Fruit fly (Drosophila melanogaster): Measurements from ENCODE around the gene CG13251.

Gene CG13251

DNA sequence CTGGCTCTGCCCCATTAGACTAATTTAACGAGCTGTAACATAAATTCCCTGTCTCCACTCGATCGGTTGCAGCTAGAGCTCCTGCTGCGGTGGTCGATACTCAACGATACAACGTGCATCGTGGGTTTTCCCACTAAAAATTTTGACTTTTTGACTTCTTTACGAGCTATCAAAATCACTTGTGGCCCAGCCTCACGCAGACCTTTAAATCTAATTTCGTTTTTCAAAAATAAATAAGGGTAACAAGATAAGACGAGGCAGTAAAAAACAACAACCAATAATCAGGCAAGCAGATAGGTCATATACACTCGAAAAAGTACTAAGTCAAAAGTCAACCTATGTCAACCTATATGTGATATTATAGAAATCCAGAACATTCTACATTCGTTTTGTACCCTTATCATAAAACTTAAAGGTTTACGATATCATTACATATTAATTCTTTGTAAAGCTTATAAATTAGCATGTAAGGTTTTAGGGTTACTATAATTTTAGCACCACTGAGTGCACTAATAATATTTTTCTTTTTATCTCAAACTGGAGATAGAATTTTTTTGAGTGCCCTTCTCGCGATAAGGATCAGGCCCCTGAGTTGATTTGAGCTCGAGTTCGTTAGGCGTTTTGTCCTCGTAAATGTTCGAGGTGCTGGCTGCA is 50.3 kb downstream of the CG13251 start (continued):
- no peak for TF ChIP-seq so (GFP tag; IDR thresholded peaks at IDR 0.05)
- no peak for TF ChIP-seq ci (GFP tag; IDR thresholded peaks at IDR 0.05)
- peak; percentile 79 for TF ChIP-seq CG15696 (tag; optimal IDR thresholded peaks at IDR 0.05)
- TF ChIP-seq rib (GFP tag; IDR thresholded peaks at IDR 0.05) = no peak
- TF ChIP-seq sc (optimal IDR thresholded peaks at IDR 0.05) = no peak
- TF ChIP-seq sc (GFP tag; optimal IDR thresholded peaks at IDR 0.05) = no peak
- TF ChIP-seq pho (GFP tag; optimal IDR thresholded peaks at IDR 0.05) = no peak
- TF ChIP-seq CG6854 (GFP tag; optimal IDR thresholded peaks at IDR 0.05) = no peak
- no peak for TF ChIP-seq Vsx1 (GFP tag; optimal IDR thresholded peaks at IDR 0.05)
- no peak for TF ChIP-seq Eip74EF (GFP tag; optimal IDR thresholded peaks at IDR 0.05)
- no peak for TF ChIP-seq CG2199 (GFP tag; IDR thresholded peaks at IDR 0.05)
- no peak for TF ChIP-seq Hr39 (optimal IDR thresholded peaks at IDR 0.05)
- TF ChIP-seq CG14441 (GFP tag; IDR thresholded peaks at IDR 0.05) = no peak
- no peak for TF ChIP-seq CG6683 (GFP tag; optimal IDR thresholded peaks at IDR 0.05)
- TF ChIP-seq CG2116 (GFP tag; optimal IDR thresholded peaks at IDR 0.05) = no peak
- no peak for TF ChIP-seq CG12219 (GFP tag; optimal IDR thresholded peaks at IDR 0.05)
- no peak for TF ChIP-seq CG34422 (GFP tag; IDR thresholded peaks at IDR 0.05)
- TF ChIP-seq CG4617 (GFP tag; optimal IDR thresholded peaks at IDR 0.05; ENCODE audit: borderline replicate concordance) = no peak
- no peak for TF ChIP-seq pan (optimal IDR thresholded peaks at IDR 0.05)
- no peak for TF ChIP-seq pan (GFP tag; optimal IDR thresholded peaks at IDR 0.05 in 1 of 2, IDR thresholded peaks at IDR 0.05 in 1 of 2)
- TF ChIP-seq CG17361 (GFP tag; IDR thresholded peaks at IDR 0.05) = 0 out of 3 replicates have a peak, but pooled peaks have one; percentile 35
- TF ChIP-seq CG17359 (tag; optimal IDR thresholded peaks at IDR 0.05) = no peak
- TF ChIP-seq Doc2 (GFP tag; IDR thresholded peaks at IDR 0.05) = no peak
- no peak for TF ChIP-seq Doc3 (GFP tag; IDR thresholded peaks at IDR 0.05; ENCODE audit: partially characterized antibody)
- peak; percentile 42 for TF ChIP-seq CG33557 (GFP tag; optimal IDR thresholded peaks at IDR 0.05)
- peak; percentile 45 for TF ChIP-seq gem (tag; optimal IDR thresholded peaks at IDR 0.05)
- TF ChIP-seq CG32767 (GFP tag; IDR thresholded peaks at IDR 0.05) = no peak
- no peak for TF ChIP-seq CG1832 (GFP tag; optimal IDR thresholded peaks at IDR 0.05)
- no peak for TF ChIP-seq Nf-YC (tag; optimal IDR thresholded peaks at IDR 0.05)
- no peak for TF ChIP-seq CG12659 (GFP tag; optimal IDR thresholded peaks at IDR 0.05)
- TF ChIP-seq CG7987 (GFP tag; optimal IDR thresholded peaks at IDR 0.05) = no peak
- TF ChIP-seq gsb (GFP tag; IDR thresholded peaks at IDR 0.05) = no peak
- TF ChIP-seq pita (GFP tag; optimal IDR thresholded peaks at IDR 0.05) = no peak
- TF ChIP-seq grn (GFP tag; optimal IDR thresholded peaks at IDR 0.05) = peak; percentile 94
- no peak for TF ChIP-seq Oli (tag; optimal IDR thresholded peaks at IDR 0.05)

DNA sequence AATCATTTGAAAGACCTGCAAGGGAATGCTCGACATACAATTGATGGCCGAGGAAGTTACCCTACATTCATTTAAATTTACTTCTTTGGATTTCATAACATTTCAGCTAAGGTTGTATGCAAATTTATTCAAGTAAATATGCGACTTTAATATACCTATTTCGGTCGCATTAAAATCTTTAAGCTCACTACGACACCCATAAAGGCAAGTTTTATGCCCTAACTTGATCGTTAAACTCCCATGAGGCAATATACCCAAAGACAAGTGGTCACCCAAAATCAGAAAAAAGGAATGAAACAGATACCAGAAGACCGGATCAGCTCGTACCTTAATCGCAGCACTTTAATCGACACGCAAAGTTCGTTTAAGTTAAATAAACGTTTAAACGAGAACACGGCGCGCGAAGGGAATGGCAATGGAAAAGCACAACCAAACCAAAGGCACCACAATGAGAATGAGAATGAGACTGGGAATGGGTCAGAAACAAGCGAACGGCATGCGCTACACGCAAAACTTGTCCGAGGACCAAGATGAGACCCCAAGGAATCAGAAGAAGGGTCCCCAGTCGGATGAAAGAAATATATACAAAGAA is 51.3 kb downstream of the CG13251 start:
- TF ChIP-seq CG17612 (GFP tag; IDR thresholded peaks at IDR 0.05) (no peak), nom (GFP tag; optimal IDR thresholded peaks at IDR 0.05) (peak; percentile 5)

DNA sequence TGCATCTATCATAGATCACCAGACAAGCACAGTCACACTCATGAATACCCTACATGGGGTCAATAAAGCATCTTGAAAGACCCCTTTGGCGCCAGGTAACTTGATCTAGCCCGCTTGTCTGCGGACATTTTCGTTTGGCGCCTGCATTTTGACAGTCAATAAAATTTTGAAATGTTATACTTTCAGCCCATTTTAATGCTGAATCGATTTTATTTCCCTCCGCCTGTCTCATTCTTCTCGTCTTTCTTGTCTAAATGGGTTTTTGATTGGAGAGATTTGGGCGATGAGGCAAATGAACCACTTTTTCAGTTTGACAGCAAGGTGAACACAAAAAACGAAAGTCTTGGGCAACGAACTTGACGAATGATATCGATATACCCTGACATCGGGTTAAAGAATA is 53.1 kb downstream of the CG13251 start:
- TF ChIP-seq CG6683 (GFP tag; optimal IDR thresholded peaks at IDR 0.05) = no peak
- TF ChIP-seq abd-A (tag; optimal IDR thresholded peaks at IDR 0.05) = peak; percentile 50
- TF ChIP-seq Ada2b (GFP tag; IDR thresholded peaks at IDR 0.05) = no peak
- TF ChIP-seq kni (GFP tag; optimal IDR thresholded peaks at IDR 0.05) = peak; percentile 95
- TF ChIP-seq CG8478 (optimal IDR thresholded peaks at IDR 0.05) = no peak
- TF ChIP-seq Blimp-1 (GFP tag; optimal IDR thresholded peaks at IDR 0.05) = peak; percentile 78
